Fruit fly (Drosophila melanogaster) Kc167 (cell line): ENCODE measurements around the gene CG31743.

ENCODE experiments used
- Myc ChIP-seq: fragments of >200 bp; optimal IDR thresholded peaks from 2 replicates; lab custom pipeline; 2017; ENCODE audit warnings: missing external identifiers
- Sin3A ChIP-seq: fragments of >200 bp; optimal IDR thresholded peaks from 2 replicates; lab custom pipeline; 2018; ENCODE audit warnings: missing external identifiers
- h ChIP-seq: fragments of >200 bp; optimal IDR thresholded peaks from 3 replicates; lab custom pipeline; 2018; ENCODE audit warnings: missing external identifiers
- insv ChIP-seq: fragments of >200 bp; optimal IDR thresholded peaks from 3 replicates; lab custom pipeline; 2018; ENCODE audit warnings: missing external identifiers
- psq ChIP-seq: fragments of >200 bp; optimal IDR thresholded peaks from 2 replicates; lab custom pipeline; 2017; ENCODE audit warnings: missing external identifiers
- ttk ChIP-seq: sonication (Bioruptor generic); optimal IDR thresholded peaks from 2 replicates; lab custom pipeline; 2017; ENCODE audit warnings: missing external identifiers

Gene CG31743

dm6 chr2L:16879288-16879687 is at the start of gene CG31743, which contains the start of the genes CG32832 and CG34313:
CG31743 (plus strand) TSS chr2L:16879517.
CG32832 (minus strand) TSS chr2L:16879290.
CG34313 (plus strand) TSS chr2L:16879517.
- no peak for TF ChIP-seq Myc (lab: Kevin White, UChicago)
- TF ChIP-seq psq (lab: Kevin White, UChicago): no peak
- no peak for TF ChIP-seq h (lab: Kevin White, UChicago)
- TF ChIP-seq ttk: no peak

- no peak for TF ChIP-seq Myc (lab: Kevin White, UChicago)
- no peak for TF ChIP-seq ttk
- no peak for TF ChIP-seq insv (lab: Kevin White, UChicago)
- TF ChIP-seq Sin3A (lab: Kevin White, UChicago): no peak
- no peak for TF ChIP-seq h (lab: Kevin White, UChicago)
- no peak for TF ChIP-seq psq (lab: Kevin White, UChicago)
Observed at dm6 chr2L:16834402-16834801, 44.9 kb upstream of the CG31743 start, which contains the start of gene CG13282. CG13282 (minus strand) TSS chr2L:16834502.

dm6 chr2L:16837158-16837557 is 42.2 kb upstream of the CG31743 start, which contains the start of gene Nepl9:
Nepl9 (minus strand) TSS chr2L:16837258.
- no peak for TF ChIP-seq psq (lab: Kevin White, UChicago)
- TF ChIP-seq ttk: no peak
- TF ChIP-seq h (lab: Kevin White, UChicago): no peak
- no peak for TF ChIP-seq Myc (lab: Kevin White, UChicago)
- no peak for TF ChIP-seq Sin3A (lab: Kevin White, UChicago)
- TF ChIP-seq insv (lab: Kevin White, UChicago): no peak

- no peak for TF ChIP-seq insv (lab: Kevin White, UChicago)
- no peak for TF ChIP-seq h (lab: Kevin White, UChicago)
- no peak for TF ChIP-seq Sin3A (lab: Kevin White, UChicago)
- no peak for TF ChIP-seq psq (lab: Kevin White, UChicago)
- no peak for TF ChIP-seq Myc (lab: Kevin White, UChicago)
- no peak for TF ChIP-seq ttk
Observed at dm6 chr2L:16837672-16838071, 41.6 kb upstream of the CG31743 start, which contains the start of the genes SclA and SclB. SclA (plus strand) TSS chr2L:16837972. SclB (plus strand) TSS chr2L:16837972.

dm6 chr2L:16839665-16840064 is 39.7 kb upstream of the CG31743 start:
- TF ChIP-seq ttk (no peak), insv (lab: Kevin White, UChicago) (no peak), Myc (lab: Kevin White, UChicago) (no peak), h (lab: Kevin White, UChicago) (no peak), psq (lab: Kevin White, UChicago) (no peak), Sin3A (lab: Kevin White, UChicago) (no peak)

dm6 chr2L:16842505-16842904 is 36.8 kb upstream of the CG31743 start:
- no peak for TF ChIP-seq psq (lab: Kevin White, UChicago)
- no peak for TF ChIP-seq insv (lab: Kevin White, UChicago)

- TF ChIP-seq h (lab: Kevin White, UChicago) (no peak), Myc (lab: Kevin White, UChicago) (no peak), Sin3A (lab: Kevin White, UChicago) (no peak), ttk (no peak), psq (lab: Kevin White, UChicago) (no peak), insv (lab: Kevin White, UChicago) (no peak)
Observed at dm6 chr2L:16843336-16843735, 36.0 kb upstream of the CG31743 start.

- TF ChIP-seq Sin3A (lab: Kevin White, UChicago) (no peak), psq (lab: Kevin White, UChicago) (no peak), insv (lab: Kevin White, UChicago) (no peak), ttk (no peak), Myc (lab: Kevin White, UChicago) (no peak), h (lab: Kevin White, UChicago) (no peak)
Observed at dm6 chr2L:16845179-16845578, 34.1 kb upstream of the CG31743 start.

dm6 chr2L:16846742-16847346 is 32.5 kb upstream of the CG31743 start:
- TF ChIP-seq Sin3A (lab: Kevin White, UChicago): no peak
- TF ChIP-seq h (lab: Kevin White, UChicago): no peak
- TF ChIP-seq ttk: no peak
- no peak for TF ChIP-seq insv (lab: Kevin White, UChicago)
- no peak for TF ChIP-seq psq (lab: Kevin White, UChicago)
- TF ChIP-seq Myc (lab: Kevin White, UChicago): no peak

dm6 chr2L:16847948-16848347 is 31.4 kb upstream of the CG31743 start:
- TF ChIP-seq Sin3A (lab: Kevin White, UChicago) (no peak), h (lab: Kevin White, UChicago) (no peak), ttk (no peak), insv (lab: Kevin White, UChicago) (no peak), Myc (lab: Kevin White, UChicago) (no peak), psq (lab: Kevin White, UChicago) (no peak)

- TF ChIP-seq insv (lab: Kevin White, UChicago): no peak
- no peak for TF ChIP-seq psq (lab: Kevin White, UChicago)
- TF ChIP-seq ttk: no peak
- no peak for TF ChIP-seq h (lab: Kevin White, UChicago)
- TF ChIP-seq Myc (lab: Kevin White, UChicago): no peak
- no peak for TF ChIP-seq Sin3A (lab: Kevin White, UChicago)
Observed at dm6 chr2L:16848670-16849069, 30.6 kb upstream of the CG31743 start, which contains the start of gene CG13284. CG13284 (minus strand) TSS chr2L:16848716.

dm6 chr2L:16850442-16850841 is 28.9 kb upstream of the CG31743 start:
- no peak for TF ChIP-seq h (lab: Kevin White, UChicago)
- no peak for TF ChIP-seq ttk
- no peak for TF ChIP-seq Sin3A (lab: Kevin White, UChicago)
